Worm (Caenorhabditis elegans) whole organism, late embryonic: ENCODE results near the gene ZK105.5.

Experiments
- F13H6.1 ChIP-seq: sonication (generic microtip); optimal IDR thresholded peaks from 2 replicates; lab custom pipeline; 2016; ENCODE audit warnings: missing genetic modification characterization, missing compliant biosample characterization
- K02D7.2 ChIP-seq: sonication (generic microtip); optimal IDR thresholded peaks from 2 replicates; lab custom pipeline; 2017; ENCODE audit warnings: mild to moderate bottlenecking, missing genetic modification characterization, missing compliant biosample characterization
- K09A11.1 ChIP-seq: sonication (generic microtip); optimal IDR thresholded peaks from 2 replicates; lab custom pipeline; 2017; ENCODE audit warnings: antibody characterized with exemption, mild to moderate bottlenecking, missing genetic modification characterization, missing compliant biosample characterization; ENCODE audit not compliant: insufficient read depth
- T23F11.4 ChIP-seq: fragments of 200-800 bp; sonication (Bioruptor generic); optimal IDR thresholded peaks from 2 replicates; lab custom pipeline; 2018; ENCODE audit warnings: mild to moderate bottlenecking, missing genetic modification characterization, missing compliant biosample characterization
- Y22D7AL.16 ChIP-seq: sonication (generic microtip); optimal IDR thresholded peaks from 2 replicates; lab custom pipeline; 2016; ENCODE audit warnings: missing genetic modification characterization, missing compliant biosample characterization
- ama-1 ChIP-seq: fragments of 150-350 bp; optimal IDR thresholded peaks from 2 replicates; lab custom pipeline; 2014
- ceh-14 ChIP-seq: sonication (generic microtip); optimal IDR thresholded peaks from 2 replicates; lab custom pipeline; 2016; ENCODE audit warnings: missing genotype, missing genetic modification characterization, missing compliant biosample characterization
- ceh-18 ChIP-seq: sonication (generic microtip); optimal IDR thresholded peaks from 2 replicates; lab custom pipeline; 2016; ENCODE audit warnings: missing genetic modification characterization, missing compliant biosample characterization
- ceh-30 ChIP-seq: fragments of 150-350 bp; optimal IDR thresholded peaks from 2 replicates; lab custom pipeline; 2014; ENCODE audit warnings: missing biosample characterization, missing genetic modification characterization
- ceh-31 ChIP-seq: sonication (generic microtip); optimal IDR thresholded peaks from 2 replicates; lab custom pipeline; 2016; ENCODE audit warnings: missing genetic modification characterization, missing compliant biosample characterization
- ceh-34 ChIP-seq: sonication (generic microtip); optimal IDR thresholded peaks from 2 replicates; lab custom pipeline; 2016; ENCODE audit warnings: mild to moderate bottlenecking, missing genetic modification characterization, missing compliant biosample characterization
- ceh-6 ChIP-seq: fragments of 200-800 bp; sonication (Bioruptor generic); optimal IDR thresholded peaks from 2 replicates; lab custom pipeline; 2018; ENCODE audit warnings: mild to moderate bottlenecking, missing genetic modification characterization, missing compliant biosample characterization
- dmd-4 ChIP-seq: sonication (generic microtip); optimal IDR thresholded peaks from 2 replicates; lab custom pipeline; 2016; ENCODE audit warnings: borderline replicate concordance, missing genetic modification characterization, missing compliant biosample characterization
- elt-2 ChIP-seq: sonication (generic microtip); optimal IDR thresholded peaks from 2 replicates; lab custom pipeline; 2016; ENCODE audit warnings: missing genetic modification reagents, missing genetic modification characterization, missing compliant biosample characterization
- elt-4 ChIP-seq: sonication (generic microtip); optimal IDR thresholded peaks from 2 replicates; lab custom pipeline; 2016; ENCODE audit warnings: missing genetic modification characterization, missing compliant biosample characterization
- ets-4 ChIP-seq: sonication (generic microtip); optimal IDR thresholded peaks from 2 replicates; lab custom pipeline; 2016; ENCODE audit warnings: missing genetic modification characterization, missing compliant biosample characterization
- eyg-1 ChIP-seq: sonication (generic microtip); optimal IDR thresholded peaks from 2 replicates; lab custom pipeline; 2016; ENCODE audit warnings: missing genotype, missing genetic modification characterization, missing compliant biosample characterization
- fkh-10 ChIP-seq: fragments of 150-350 bp; optimal IDR thresholded peaks from 2 replicates; lab custom pipeline; 2014; ENCODE audit warnings: missing biosample characterization, missing genetic modification reagents, missing genetic modification characterization
- hlh-13 ChIP-seq: fragments of 200-800 bp; sonication (Bioruptor generic); optimal IDR thresholded peaks from 2 replicates; lab custom pipeline; 2018; ENCODE audit warnings: mild to moderate bottlenecking, missing genetic modification characterization, missing compliant biosample characterization
- hlh-15 ChIP-seq: sonication (generic microtip); optimal IDR thresholded peaks from 2 replicates; lab custom pipeline; 2016; ENCODE audit warnings: missing genetic modification characterization, missing compliant biosample characterization
- hlh-30 ChIP-seq: sonication (generic microtip); optimal IDR thresholded peaks from 2 replicates; lab custom pipeline; 2017; ENCODE audit warnings: antibody characterized with exemption, missing genetic modification characterization, missing compliant biosample characterization; ENCODE audit not compliant: insufficient read depth
- lim-6 ChIP-seq: sonication (generic microtip); optimal IDR thresholded peaks from 2 replicates; lab custom pipeline; 2016; ENCODE audit warnings: missing genetic modification characterization, missing compliant biosample characterization
- madf-2 ChIP-seq: sonication (generic microtip); optimal IDR thresholded peaks from 2 replicates; lab custom pipeline; 2017; ENCODE audit warnings: missing genetic modification characterization, missing compliant biosample characterization
- npax-4 ChIP-seq: sonication (generic microtip); optimal IDR thresholded peaks from 2 replicates; lab custom pipeline; 2016; ENCODE audit warnings: missing genetic modification characterization, missing compliant biosample characterization
- odd-2 ChIP-seq: sonication (generic microtip); optimal IDR thresholded peaks from 2 replicates; lab custom pipeline; 2017; ENCODE audit warnings: antibody characterized with exemption, mild to moderate bottlenecking, missing genetic modification characterization, missing compliant biosample characterization
- pax-1 ChIP-seq: fragments of 150-350 bp; optimal IDR thresholded peaks from 2 replicates; lab custom pipeline; 2014; ENCODE audit warnings: missing biosample characterization, missing genetic modification characterization
- pha-2 ChIP-seq: sonication (generic microtip); optimal IDR thresholded peaks from 2 replicates; lab custom pipeline; 2017; ENCODE audit warnings: mild to moderate bottlenecking, missing genetic modification characterization, missing compliant biosample characterization
- pha-4 ChIP-seq: fragments of 150-350 bp; optimal IDR thresholded peaks from 2 replicates; lab custom pipeline; 2018; ENCODE audit warnings: missing biosample characterization, missing genetic modification reagents, missing genetic modification characterization
- pros-1 ChIP-seq: fragments of 150-350 bp; optimal IDR thresholded peaks from 2 replicates; lab custom pipeline; 2014; ENCODE audit warnings: missing biosample characterization, missing genetic modification reagents, missing genetic modification characterization
- rnt-1 ChIP-seq: sonication (generic microtip); optimal IDR thresholded peaks from 2 replicates; lab custom pipeline; 2016; ENCODE audit warnings: missing genetic modification characterization, missing compliant biosample characterization
- sox-2 ChIP-seq: fragments of 200-800 bp; sonication (Bioruptor generic); IDR thresholded peaks from 2 replicates; pipeline ENCODE4 v1.3.6; 2022; ENCODE audit warnings: missing genetic modification reagents, missing genetic modification characterization, missing compliant biosample characterization
- syd-9 ChIP-seq: sonication (generic microtip); optimal IDR thresholded peaks from 2 replicates; lab custom pipeline; 2016; ENCODE audit warnings: mild to moderate bottlenecking, missing genetic modification characterization, moderate library complexity, missing compliant biosample characterization
- tbx-2 ChIP-seq: sonication (generic microtip); optimal IDR thresholded peaks from 2 replicates; lab custom pipeline; 2016; ENCODE audit warnings: missing genetic modification characterization, missing compliant biosample characterization
- unc-55 ChIP-seq: sonication (generic microtip); optimal IDR thresholded peaks from 2 replicates; lab custom pipeline; 2017; ENCODE audit warnings: missing biosample characterization, missing genetic modification reagents, missing genetic modification characterization
- ztf-16 ChIP-seq: sonication (generic microtip); optimal IDR thresholded peaks from 2 replicates; lab custom pipeline; 2017; ENCODE audit warnings: missing genetic modification characterization, missing compliant biosample characterization

Gene ZK105.5

ce11 chrV:7696842-7697241, 20.7 kb downstream of the ZK105.5 start, which contains the start of gene ZK105.3:
Gene ZK105.3 (plus strand): TSS chrV:7697142.
- TF ChIP-seq sox-2 (GFP tag; lab: Robert Waterston, UW) (no peak), lim-6 (no peak), ceh-34 (no peak), ztf-16 (tag; lab: Kevin White, UChicago) (no peak)
- TF ChIP-seq, all 69 proteins: peak for 0

- TF ChIP-seq K02D7.2 (tag; lab: Kevin White, UChicago): no peak
- no peak for TF ChIP-seq npax-4 (tag; lab: Kevin White, UChicago)
- TF ChIP-seq ceh-31 (tag; lab: Kevin White, UChicago): no peak
- no peak for TF ChIP-seq ceh-30 (tag; lab: Kevin White, UChicago)
- no peak for TF ChIP-seq hlh-15 (tag; lab: Kevin White, UChicago)
- no peak for TF ChIP-seq pha-2 (tag; lab: Kevin White, UChicago)
- TF ChIP-seq elt-4 (tag; lab: Kevin White, UChicago): no peak
- TF ChIP-seq pha-4: no peak
- no peak for TF ChIP-seq ets-4 (tag; lab: Kevin White, UChicago)
- TF ChIP-seq pax-1 (tag; lab: Kevin White, UChicago): no peak
- TF ChIP-seq madf-2: no peak
- no peak for TF ChIP-seq lim-6
- no peak for TF ChIP-seq Y22D7AL.16 (tag; lab: Kevin White, UChicago)
- TF ChIP-seq odd-2 (tag; lab: Kevin White, UChicago): no peak
- no peak for TF ChIP-seq T23F11.4 (GFP tag; lab: Kevin White, UChicago)
- no peak for TF ChIP-seq unc-55 (GFP tag; lab: Kevin White, UChicago)
- no peak for TF ChIP-seq K09A11.1 (tag; lab: Kevin White, UChicago)
- no peak for TF ChIP-seq rnt-1
- no peak for TF ChIP-seq F13H6.1 (tag; lab: Kevin White, UChicago)
- TF ChIP-seq, all 69 proteins: peak for 0
Measured at ce11 chrV:7693394-7693793, 24.1 kb downstream of the ZK105.5 start, which contains the start of gene C12D5.10. Gene C12D5.10 (minus strand): TSS chrV:7693494.

- TF ChIP-seq ceh-14 (tag; lab: Kevin White, UChicago) (no peak), rnt-1 (no peak), hlh-30 (tag; lab: Kevin White, UChicago) (no peak), elt-2 (tag; lab: Kevin White, UChicago) (no peak), eyg-1 (tag; lab: Kevin White, UChicago) (no peak), hlh-13 (GFP tag; lab: Kevin White, UChicago) (no peak), T23F11.4 (GFP tag; lab: Kevin White, UChicago) (no peak), ceh-18 (tag; lab: Kevin White, UChicago) (no peak), tbx-2 (no peak), lim-6 (no peak), ceh-34 (no peak), odd-2 (tag; lab: Kevin White, UChicago) (no peak), syd-9 (no peak), fkh-10 (no peak)
Measured at ce11 chrV:7690637-7691036, 26.9 kb downstream of the ZK105.5 start.

ce11 chrV:7689888-7690287, 27.6 kb downstream of the ZK105.5 start, which contains the start of gene C12D5.9:
Gene C12D5.9 (minus strand): TSS chrV:7689988.
- no peak for TF ChIP-seq madf-2
- no peak for TF ChIP-seq ceh-30 (tag; lab: Kevin White, UChicago)
- no peak for TF ChIP-seq F13H6.1 (tag; lab: Kevin White, UChicago)
- TF ChIP-seq pros-1: no peak
- TF ChIP-seq ceh-6 (GFP tag; lab: Kevin White, UChicago): no peak
- no peak for TF ChIP-seq ceh-18 (tag; lab: Kevin White, UChicago)

ce11 chrV:7686189-7686588, 31.3 kb downstream of the ZK105.5 start, which contains the start of the genes nhr-94 and nhr-152:
Gene nhr-94 (minus strand): TSS chrV:7686335.
Gene nhr-152 (plus strand): TSS chrV:7686350.
- TF ChIP-seq ama-1 (lab: Kevin White, UChicago) (no peak), dmd-4 (no peak), T23F11.4 (GFP tag; lab: Kevin White, UChicago) (no peak), tbx-2 (no peak), eyg-1 (tag; lab: Kevin White, UChicago) (no peak)
- TF ChIP-seq, all 69 proteins: peak for 0
